Worm (Caenorhabditis elegans) whole organism, midembryonic: ENCODE data around the gene nhr-180.

Experiments
- T22C8.4 ChIP-seq: fragments of 200-800 bp; sonication (Bioruptor generic); IDR thresholded peaks from 2 replicates; pipeline ENCODE4 v1.3.6; 2022; ENCODE audit warnings: missing genetic modification characterization, missing compliant biosample characterization
- cog-1 ChIP-seq: sonication (generic microtip); optimal IDR thresholded peaks from 2 replicates; lab custom pipeline; 2016; ENCODE audit warnings: missing genetic modification characterization, missing compliant biosample characterization
- flt-1 ChIP-seq: fragments of 200-800 bp; sonication (Bioruptor generic); IDR thresholded peaks from 2 replicates; pipeline ENCODE4 v1.3.6; 2022; ENCODE audit warnings: missing genetic modification characterization, missing compliant biosample characterization
- klf-2 ChIP-seq: fragments of 200-800 bp; sonication (Bioruptor generic); conservative IDR thresholded peaks from 2 replicates; pipeline ENCODE4 v1.3.6; 2022; ENCODE audit warnings: missing genetic modification reagents, missing genetic modification characterization, missing compliant biosample characterization
- med-1 ChIP-seq: sonication (generic microtip); optimal IDR thresholded peaks from 2 replicates; lab custom pipeline; 2017; ENCODE audit warnings: missing genetic modification characterization, mild to moderate bottlenecking, missing compliant biosample characterization, antibody characterized with exemption, missing genetic modification reagents; ENCODE audit not compliant: insufficient read depth
- ref-1 ChIP-seq: fragments of 200-800 bp; sonication (Bioruptor generic); conservative IDR thresholded peaks from 2 replicates; pipeline ENCODE4 v1.3.6; 2022; ENCODE audit warnings: missing genetic modification reagents, missing genetic modification characterization, missing compliant biosample characterization
- tab-1 ChIP-seq: fragments of 200-800 bp; sonication (Bioruptor generic); IDR thresholded peaks from 2 replicates; pipeline ENCODE4 v1.3.6; 2022; ENCODE audit warnings: missing genetic modification characterization, missing compliant biosample characterization
- ztf-23 ChIP-seq: fragments of 200-800 bp; sonication (Bioruptor generic); IDR thresholded peaks from 2 replicates; pipeline ENCODE4 v1.3.6; 2022; ENCODE audit warnings: missing genetic modification reagents, missing genetic modification characterization, missing compliant biosample characterization
- ztf-29 ChIP-seq: fragments of 200-800 bp; sonication (Bioruptor generic); IDR thresholded peaks from 2 replicates; pipeline ENCODE4 v1.3.6; 2022; ENCODE audit warnings: missing genetic modification reagents, missing genetic modification characterization, missing compliant biosample characterization

nhr-180 gene

DNA sequence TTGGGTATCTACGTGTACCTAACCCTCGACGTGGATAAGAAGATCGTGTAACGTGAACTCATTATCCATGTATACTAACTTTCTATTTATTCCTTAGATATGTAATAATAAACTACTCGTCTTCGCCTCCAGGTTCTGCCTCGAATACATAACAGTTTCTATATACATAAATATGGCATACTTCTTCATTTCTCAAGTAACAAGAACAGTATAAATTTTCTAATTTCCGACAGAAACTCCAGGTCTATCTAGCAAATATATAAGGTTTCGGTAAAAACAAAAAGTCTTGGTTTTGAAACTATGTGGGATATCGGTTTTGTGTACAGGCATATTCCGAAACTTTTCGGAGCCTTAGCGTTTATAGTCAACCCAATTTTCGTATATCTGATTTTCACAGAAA is 29.0 kb downstream of the nhr-180 start, which contains the start of gene srj-37:
srj-37 (plus strand) TSS at position 301 of the 400 bp plus-strand sequence.
- TF ChIP-seq T22C8.4 (GFP tag; lab: Robert Waterston, UW): no peak
- no peak for TF ChIP-seq med-1
- TF ChIP-seq flt-1: no peak
- TF ChIP-seq ztf-29 (GFP tag; lab: Robert Waterston, UW): no peak
- TF ChIP-seq ztf-23: no peak
- TF ChIP-seq klf-2 (GFP tag; lab: Robert Waterston, UW): no peak
- TF ChIP-seq tab-1 (GFP tag; lab: Robert Waterston, UW): no peak
- TF ChIP-seq ref-1 (GFP tag; lab: Robert Waterston, UW): no peak
- no peak for TF ChIP-seq cog-1

DNA sequence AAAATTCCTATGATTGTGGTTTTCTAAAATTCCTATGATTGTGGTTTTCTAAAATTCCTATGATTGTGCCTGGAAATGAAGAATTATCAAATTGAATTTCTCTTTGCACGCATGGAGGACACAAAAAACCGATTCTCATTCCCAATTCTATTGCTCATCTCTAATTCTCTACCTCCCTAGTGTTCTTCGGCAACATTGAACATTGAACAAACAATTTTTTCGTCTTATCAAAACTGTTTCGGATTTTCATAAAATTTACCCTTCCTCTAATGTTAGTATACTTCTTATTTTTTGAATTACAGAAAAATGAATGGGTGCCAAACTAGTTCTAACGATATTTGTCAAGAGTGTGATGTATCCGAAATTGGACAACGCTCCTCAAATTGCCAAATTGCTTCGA is 31.0 kb downstream of the nhr-180 start, which contains the start of gene pals-31:
pals-31 (plus strand) TSS at position 301 of the 400 bp plus-strand sequence.
- TF ChIP-seq ref-1 (GFP tag; lab: Robert Waterston, UW) (no peak), med-1 (no peak), cog-1 (no peak), ztf-29 (GFP tag; lab: Robert Waterston, UW) (no peak), flt-1 (no peak), ztf-23 (no peak), klf-2 (GFP tag; lab: Robert Waterston, UW) (no peak), tab-1 (GFP tag; lab: Robert Waterston, UW) (no peak), T22C8.4 (GFP tag; lab: Robert Waterston, UW) (no peak)

DNA sequence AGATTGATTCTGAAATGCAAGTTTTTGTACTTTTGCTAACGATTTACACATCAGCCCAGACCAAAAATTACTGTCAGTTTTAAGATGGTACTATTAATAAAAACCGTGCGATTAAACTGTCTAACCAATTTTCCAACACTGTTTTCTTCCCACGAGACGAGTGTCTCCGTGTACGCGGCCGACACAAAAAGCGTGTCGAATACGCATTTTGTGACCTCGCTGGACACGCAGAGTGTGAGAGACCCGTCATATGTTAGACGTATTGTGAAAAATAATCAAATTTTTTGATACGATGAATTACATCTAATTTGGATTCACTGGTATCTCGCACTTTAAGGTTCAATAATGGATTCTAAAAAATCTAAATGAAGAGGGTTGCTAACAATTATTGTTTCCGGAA is 31.7 kb downstream of the nhr-180 start:
- no peak for TF ChIP-seq klf-2 (GFP tag; lab: Robert Waterston, UW)

DNA sequence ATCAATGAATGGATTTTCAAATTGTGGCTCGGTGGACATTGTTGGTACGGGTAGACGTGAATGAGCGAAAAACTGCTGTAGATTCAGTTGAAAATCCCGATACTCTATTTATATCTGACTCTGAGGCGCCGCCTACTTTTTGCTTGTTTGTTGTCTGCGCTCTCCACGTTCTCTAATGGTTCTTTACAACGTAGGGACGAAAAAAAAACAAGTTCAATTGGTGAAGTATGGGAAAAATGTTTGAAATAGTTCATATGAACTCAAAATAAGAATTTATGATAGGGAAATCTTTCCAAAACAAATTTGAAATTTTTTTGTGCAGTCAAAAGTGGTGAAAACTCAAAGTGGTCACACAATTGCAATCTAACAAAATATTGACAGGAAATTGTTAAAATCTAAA is 32.5 kb downstream of the nhr-180 start, which contains the start of gene F48G7.10:
F48G7.10 (minus strand) TSS at position 101 of the 400 bp plus-strand sequence.
- TF ChIP-seq tab-1 (GFP tag; lab: Robert Waterston, UW): no peak
- TF ChIP-seq ref-1 (GFP tag; lab: Robert Waterston, UW): no peak
- TF ChIP-seq cog-1: no peak
- no peak for TF ChIP-seq flt-1
- TF ChIP-seq ztf-29 (GFP tag; lab: Robert Waterston, UW): no peak
- TF ChIP-seq ztf-23: no peak
- no peak for TF ChIP-seq klf-2 (GFP tag; lab: Robert Waterston, UW)
- no peak for TF ChIP-seq T22C8.4 (GFP tag; lab: Robert Waterston, UW)
- no peak for TF ChIP-seq med-1

DNA sequence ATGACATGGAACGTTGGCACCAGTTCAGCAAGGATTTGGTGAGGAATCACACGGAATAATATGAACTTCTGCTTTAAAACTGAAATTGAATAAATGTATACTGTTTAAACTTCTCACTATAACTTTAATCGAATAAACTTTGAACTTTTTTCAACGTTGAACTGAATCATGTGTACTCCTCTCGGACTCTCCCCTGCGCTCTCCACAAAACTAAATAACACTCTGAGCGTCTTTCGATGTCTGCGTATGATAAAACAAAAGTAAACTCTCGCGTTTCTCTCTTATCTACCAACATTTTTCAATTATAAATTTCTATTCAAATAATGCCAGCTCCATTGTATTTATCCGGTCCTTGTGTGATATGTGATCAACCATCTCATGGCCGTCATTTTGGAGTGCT is 35.5 kb downstream of the nhr-180 start:
- TF ChIP-seq ztf-29 (GFP tag; lab: Robert Waterston, UW): no peak
- no peak for TF ChIP-seq cog-1
- TF ChIP-seq ref-1 (GFP tag; lab: Robert Waterston, UW): no peak
- TF ChIP-seq tab-1 (GFP tag; lab: Robert Waterston, UW): no peak
- no peak for TF ChIP-seq flt-1
- no peak for TF ChIP-seq klf-2 (GFP tag; lab: Robert Waterston, UW)
- no peak for TF ChIP-seq ztf-23
- no peak for TF ChIP-seq T22C8.4 (GFP tag; lab: Robert Waterston, UW)
- TF ChIP-seq med-1: no peak

DNA sequence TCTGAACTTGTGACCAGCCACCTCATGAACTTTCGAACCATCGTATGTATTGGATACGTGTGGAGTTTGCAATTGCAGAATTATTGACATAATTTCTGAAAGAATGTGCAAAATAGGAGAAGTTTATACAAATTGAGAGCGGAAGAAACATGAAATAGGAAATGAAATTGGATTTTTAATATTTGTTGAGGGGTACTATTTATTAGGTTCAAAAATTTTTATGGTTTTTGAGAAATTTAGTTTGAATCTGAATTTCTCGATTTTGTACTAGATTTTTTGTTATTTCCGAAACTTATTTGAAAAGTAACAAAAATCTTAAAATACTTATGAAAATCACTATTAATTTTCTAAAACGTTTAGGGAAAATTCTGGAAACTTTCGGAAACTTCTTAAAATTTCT is 38.8 kb downstream of the nhr-180 start, which contains the start of gene F48G7.9:
F48G7.9 (minus strand) TSS at position 101 of the 400 bp plus-strand sequence.
- TF ChIP-seq klf-2 (GFP tag; lab: Robert Waterston, UW) (no peak), med-1 (no peak), ztf-23 (no peak), flt-1 (no peak), ref-1 (GFP tag; lab: Robert Waterston, UW) (no peak), cog-1 (no peak), tab-1 (GFP tag; lab: Robert Waterston, UW) (no peak), T22C8.4 (GFP tag; lab: Robert Waterston, UW) (no peak), ztf-29 (GFP tag; lab: Robert Waterston, UW) (no peak)

DNA sequence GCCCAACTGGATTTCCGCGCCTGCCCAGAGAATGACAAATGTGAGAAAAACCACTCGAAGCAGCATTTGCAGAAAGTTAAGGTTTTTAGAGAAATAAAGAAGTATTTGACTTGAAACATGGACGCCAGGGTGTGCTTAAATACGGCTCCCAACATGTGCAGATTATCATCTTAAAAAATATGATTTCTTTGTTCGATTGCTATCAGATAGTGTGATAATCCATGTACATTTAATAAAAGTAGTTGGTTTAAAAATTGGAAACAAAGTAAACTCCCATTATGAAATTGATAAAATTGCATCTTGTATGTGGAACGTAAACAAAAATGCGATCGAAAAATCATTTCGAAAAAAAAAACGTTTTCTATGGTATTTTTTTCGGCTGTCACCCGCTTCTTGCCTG is 39.7 kb downstream of the nhr-180 start, which contains the start of gene F48G7.8:
F48G7.8 (minus strand) TSS at position 101 of the 400 bp plus-strand sequence.
- TF ChIP-seq klf-2 (GFP tag; lab: Robert Waterston, UW) (no peak), med-1 (no peak)

DNA sequence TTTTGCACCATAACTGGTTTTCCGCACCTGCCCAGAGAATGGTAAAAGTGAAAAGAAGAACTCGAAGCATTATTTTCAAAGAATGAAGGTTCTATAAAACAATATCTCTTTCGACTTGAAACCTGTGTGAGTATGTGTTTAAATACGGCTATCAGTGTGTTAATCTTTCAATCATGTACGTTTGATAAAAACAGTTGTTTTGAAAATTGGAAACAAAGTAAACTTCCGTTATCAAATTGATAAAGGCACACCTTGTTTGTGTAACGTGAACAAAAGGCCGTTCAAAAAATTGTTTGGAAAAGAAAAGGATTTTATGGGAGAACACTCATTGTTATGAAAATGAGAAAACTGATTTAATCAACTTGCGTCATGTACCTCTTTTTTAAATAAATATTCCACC is 41.0 kb downstream of the nhr-180 start, which contains the start of gene F48G7.7:
F48G7.7 (minus strand) TSS at position 101 of the 400 bp plus-strand sequence.
- TF ChIP-seq tab-1 (GFP tag; lab: Robert Waterston, UW) (no peak), med-1 (no peak), ztf-23 (no peak), ztf-29 (GFP tag; lab: Robert Waterston, UW) (no peak), ref-1 (GFP tag; lab: Robert Waterston, UW) (no peak), klf-2 (GFP tag; lab: Robert Waterston, UW) (no peak), T22C8.4 (GFP tag; lab: Robert Waterston, UW) (no peak), flt-1 (no peak), cog-1 (no peak)

DNA sequence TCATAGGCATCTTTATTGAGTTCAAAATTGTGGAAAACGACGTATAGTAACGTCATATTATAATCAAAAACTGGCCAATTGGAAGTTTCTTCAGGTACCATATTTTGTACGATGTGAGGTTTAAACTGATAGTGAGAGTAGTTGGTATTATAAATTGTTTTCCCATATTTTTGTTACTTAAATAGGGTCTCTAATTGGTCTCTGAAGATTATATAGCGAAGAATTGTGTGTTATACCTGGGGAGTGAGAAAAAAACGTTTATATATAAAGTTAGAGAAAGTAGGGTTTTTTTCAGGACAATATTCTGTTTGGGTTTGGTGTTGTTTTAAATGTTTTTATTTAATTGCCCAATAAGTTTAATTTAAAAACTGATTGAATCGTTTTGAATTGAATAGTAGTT is 42.4 kb downstream of the nhr-180 start, which contains the start of gene srt-17:
srt-17 (minus strand) TSS at position 101 of the 400 bp plus-strand sequence.
- no peak for TF ChIP-seq ztf-23
- no peak for TF ChIP-seq flt-1
- no peak for TF ChIP-seq T22C8.4 (GFP tag; lab: Robert Waterston, UW)
- no peak for TF ChIP-seq ztf-29 (GFP tag; lab: Robert Waterston, UW)
- TF ChIP-seq cog-1: no peak
- no peak for TF ChIP-seq klf-2 (GFP tag; lab: Robert Waterston, UW)
- TF ChIP-seq tab-1 (GFP tag; lab: Robert Waterston, UW): no peak
- TF ChIP-seq ref-1 (GFP tag; lab: Robert Waterston, UW): no peak
- TF ChIP-seq med-1: no peak

DNA sequence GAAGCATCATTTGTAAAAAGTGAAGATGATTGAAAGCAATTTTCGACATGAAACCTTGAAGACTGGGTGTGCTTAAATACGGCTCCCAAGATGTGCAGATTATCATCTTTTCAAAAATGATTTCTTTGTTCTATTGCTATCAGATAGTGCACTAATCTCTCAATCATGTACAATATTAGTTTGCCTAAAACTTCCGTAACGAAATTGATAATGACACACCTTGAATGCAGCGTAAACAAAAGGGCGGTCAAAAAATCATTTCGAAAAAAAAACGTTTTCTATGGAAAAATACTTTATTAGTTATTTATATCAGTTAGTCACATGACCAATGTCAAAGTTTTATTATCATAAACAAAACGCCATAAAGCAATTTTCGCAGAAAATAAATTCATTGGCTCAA is 44.4 kb downstream of the nhr-180 start, which contains the start of gene F48G7.5:
F48G7.5 (minus strand) TSS at position 34 of the 400 bp plus-strand sequence.
- TF ChIP-seq cog-1 (no peak), ztf-23 (no peak), flt-1 (no peak), ztf-29 (GFP tag; lab: Robert Waterston, UW) (no peak), med-1 (no peak), tab-1 (GFP tag; lab: Robert Waterston, UW) (no peak), klf-2 (GFP tag; lab: Robert Waterston, UW) (no peak), ref-1 (GFP tag; lab: Robert Waterston, UW) (no peak), T22C8.4 (GFP tag; lab: Robert Waterston, UW) (no peak)
